Fruit fly (Drosophila melanogaster) whole organism, embryonic: ENCODE measurements around the gene CG32971.

Source experiments
- Aef1 ChIP-seq: fragments of 200-800 bp; sonication (Bioruptor generic); IDR thresholded peaks from 3 replicates; pipeline ENCODE4 v1.3.6; 2022; ENCODE audit warnings: missing biosample characterization, missing genetic modification characterization
- Atf-2 ChIP-seq: fragments of 200-800 bp; sonication (Bioruptor generic); optimal IDR thresholded peaks from 2 replicates; lab custom pipeline; 2016; ENCODE audit warnings: missing biosample characterization, missing genetic modification characterization
- CG1024 ChIP-seq: fragments of 200-800 bp; sonication (Bioruptor generic); IDR thresholded peaks from 2 replicates; pipeline ENCODE4 v1.3.6; 2022; ENCODE audit warnings: missing biosample characterization, missing genetic modification characterization
- CG10431 ChIP-seq: fragments of 200-800 bp; sonication (Bioruptor generic); optimal IDR thresholded peaks from 3 replicates; lab custom pipeline; 2018; ENCODE audit warnings: missing biosample characterization, mild to moderate bottlenecking, missing genetic modification characterization
- CG11456 ChIP-seq: fragments of 200-800 bp; sonication (Bioruptor generic); IDR thresholded peaks from 3 replicates; pipeline ENCODE4 v1.3.6; 2022; ENCODE audit warnings: missing biosample characterization, missing genetic modification characterization
- CG11560 ChIP-seq: fragments of 200-800 bp; sonication (Bioruptor generic); IDR thresholded peaks from 3 replicates; pipeline ENCODE4 v1.3.6; 2022; ENCODE audit warnings: missing biosample characterization, missing genetic modification characterization
- CG12744 ChIP-seq: fragments of 200-800 bp; sonication (Bioruptor generic); optimal IDR thresholded peaks from 2 replicates; lab custom pipeline; 2016; ENCODE audit warnings: missing biosample characterization, missing genetic modification characterization
- CG13287 ChIP-seq: fragments of 200-800 bp; sonication (Bioruptor generic); IDR thresholded peaks from 2 replicates; pipeline ENCODE4 v1.3.6; 2022; ENCODE audit warnings: missing biosample characterization, missing genetic modification characterization; ENCODE audit not compliant: partially characterized antibody
- CG13894 ChIP-seq: fragments of 200-800 bp; sonication (Bioruptor generic); optimal IDR thresholded peaks from 3 replicates; lab custom pipeline; 2018; ENCODE audit warnings: missing biosample characterization, mild to moderate bottlenecking, missing genetic modification characterization, moderate library complexity
- CG17186 ChIP-seq: fragments of 200-800 bp; sonication (Bioruptor generic); optimal IDR thresholded peaks from 3 replicates; lab custom pipeline; 2017; ENCODE audit warnings: missing biosample characterization, missing genetic modification reagents, missing genetic modification characterization
- CG17359 ChIP-seq: fragments of 200-800 bp; sonication (Bioruptor generic); optimal IDR thresholded peaks from 3 replicates; lab custom pipeline; 2018; ENCODE audit warnings: missing biosample characterization, mild to moderate bottlenecking, missing genetic modification characterization, moderate library complexity
- CG33213 ChIP-seq: fragments of 200-800 bp; sonication (Bioruptor generic); optimal IDR thresholded peaks from 3 replicates; lab custom pipeline; 2016; ENCODE audit warnings: missing biosample characterization, missing genetic modification characterization
- CG5245 ChIP-seq: fragments of 200-800 bp; sonication (Bioruptor generic); optimal IDR thresholded peaks from 3 replicates; lab custom pipeline; 2016; ENCODE audit warnings: missing biosample characterization, missing genetic modification characterization
- CG7556 ChIP-seq: fragments of 200-800 bp; sonication (Bioruptor generic); optimal IDR thresholded peaks from 2 replicates; lab custom pipeline; 2017; ENCODE audit warnings: missing biosample characterization, mild to moderate bottlenecking, missing genetic modification characterization
- CG8924 ChIP-seq: fragments of 200-800 bp; optimal IDR thresholded peaks from 3 replicates; lab custom pipeline; 2019; ENCODE audit warnings: missing biosample characterization, mild to moderate bottlenecking, missing genetic modification characterization, moderate library complexity
- CrebB ChIP-seq: fragments of 200-800 bp; sonication (Bioruptor generic); optimal IDR thresholded peaks from 3 replicates; lab custom pipeline; 2018; ENCODE audit warnings: missing biosample characterization, mild to moderate bottlenecking, missing genetic modification characterization
- Dip3 ChIP-seq: fragments of 200-800 bp; sonication (Bioruptor generic); optimal IDR thresholded peaks from 3 replicates; lab custom pipeline; 2016; ENCODE audit warnings: missing biosample characterization, missing genetic modification characterization
- E2f1 ChIP-seq: fragments of 200-800 bp; sonication (Bioruptor generic); IDR thresholded peaks from 2 replicates; pipeline ENCODE4 v1.3.6; 2022; ENCODE audit warnings: missing biosample characterization, missing genetic modification characterization
- Elba2 ChIP-seq: fragments of 200-800 bp; sonication (Bioruptor generic); optimal IDR thresholded peaks from 3 replicates; lab custom pipeline; 2016; ENCODE audit warnings: missing biosample characterization, missing genetic modification characterization
- Jarid2 ChIP-seq: fragments of 200-800 bp; sonication (Bioruptor generic); optimal IDR thresholded peaks from 3 replicates; lab custom pipeline; 2017; ENCODE audit warnings: mild to moderate bottlenecking, missing biosample characterization, missing genetic modification reagents, missing genetic modification characterization
- Lim3 ChIP-seq: fragments of 200-800 bp; sonication (Bioruptor generic); IDR thresholded peaks from 2 replicates; pipeline ENCODE4 v1.3.6; 2022; ENCODE audit warnings: missing biosample characterization, missing genetic modification characterization
- MESR4 ChIP-seq: fragments of 200-800 bp; sonication (Bioruptor generic); optimal IDR thresholded peaks from 2 replicates; lab custom pipeline; 2018; ENCODE audit warnings: missing biosample characterization, mild to moderate bottlenecking, missing genetic modification characterization, moderate library complexity
- Med ChIP-seq: fragments of 200-800 bp; sonication (Bioruptor generic); peaks from one replicate; lab custom pipeline; 2016; ENCODE audit warnings: missing biosample characterization, missing genetic modification characterization, mild to moderate bottlenecking, inconsistent platforms, moderate library complexity
- Meics ChIP-seq: fragments of 200-800 bp; sonication (Bioruptor generic); optimal IDR thresholded peaks from 2 replicates; lab custom pipeline; 2017; ENCODE audit warnings: missing biosample characterization, mild to moderate bottlenecking, missing genetic modification characterization
- Sin3A ChIP-seq: fragments of >200 bp; optimal IDR thresholded peaks from 2 replicates; lab custom pipeline; 2018
- al ChIP-seq: fragments of 200-800 bp; sonication (Bioruptor generic); IDR thresholded peaks from 2 replicates; pipeline ENCODE4 v1.3.6; 2022; ENCODE audit warnings: missing biosample characterization, missing genetic modification characterization
- chn ChIP-seq: fragments of 200-800 bp; sonication (Bioruptor generic); optimal IDR thresholded peaks from 2 replicates; lab custom pipeline; 2016; ENCODE audit warnings: missing biosample characterization, missing genetic modification characterization
- croc ChIP-seq: fragments of 200-800 bp; sonication (Bioruptor generic); conservative IDR thresholded peaks from 3 replicates; pipeline ENCODE4 v1.3.6; 2022; ENCODE audit warnings: missing biosample characterization, missing genetic modification characterization
- crp ChIP-seq, 2 experiments: fragments of 200-800 bp; sonication (Bioruptor generic); optimal IDR thresholded peaks; 2 replicates in 1 of 2; 3 replicates in 1 of 2; lab custom pipeline; 2017; ENCODE audit warnings: missing biosample characterization in 2 of 2, missing genetic modification characterization in 2 of 2, mild to moderate bottlenecking in 1 of 2, moderate library complexity in 1 of 2
- dati ChIP-seq: fragments of 200-800 bp; sonication (Bioruptor generic); IDR thresholded peaks from 2 replicates; pipeline ENCODE4 v1.3.6; 2022; ENCODE audit warnings: missing biosample characterization, missing genetic modification characterization
- gcm ChIP-seq: fragments of 200-800 bp; sonication (Bioruptor generic); optimal IDR thresholded peaks from 2 replicates; lab custom pipeline; 2019; ENCODE audit warnings: missing biosample characterization, mild to moderate bottlenecking, missing genetic modification characterization, moderate library complexity
- gem ChIP-seq: fragments of 200-800 bp; sonication (Bioruptor generic); optimal IDR thresholded peaks from 2 replicates; lab custom pipeline; 2019; ENCODE audit warnings: missing biosample characterization, mild to moderate bottlenecking, missing genetic modification characterization, moderate library complexity
- gsb ChIP-seq: fragments of 200-800 bp; sonication (Bioruptor generic); IDR thresholded peaks from 2 replicates; pipeline ENCODE4 v1.3.6; 2022; ENCODE audit warnings: missing biosample characterization, missing genetic modification characterization
- insv ChIP-seq, 2 experiments: fragments of 200-800 bp; sonication (Bioruptor generic); optimal IDR thresholded peaks; 3 replicates each; lab custom pipeline; 2016 to 2018; ENCODE audit warnings: missing biosample characterization in 2 of 2, missing genetic modification characterization in 2 of 2
- jigr1 ChIP-seq: fragments of 200-800 bp; sonication (Bioruptor generic); IDR thresholded peaks from 3 replicates; pipeline ENCODE4 v1.3.6; 2022; ENCODE audit warnings: missing biosample characterization, missing genetic modification characterization
- lab ChIP-seq: fragments of 200-800 bp; sonication (Bioruptor generic); optimal IDR thresholded peaks from 3 replicates; lab custom pipeline; 2017; ENCODE audit warnings: missing biosample characterization, missing genetic modification characterization, mild to moderate bottlenecking, moderate library complexity, missing genetic modification reagents
- nerfin-2 ChIP-seq: fragments of 200-800 bp; sonication (Bioruptor generic); IDR thresholded peaks from 2 replicates; pipeline ENCODE4 v1.3.6; 2022; ENCODE audit warnings: missing biosample characterization, missing genetic modification characterization; ENCODE audit not compliant: partially characterized antibody
- pum ChIP-seq: fragments of 200-800 bp; sonication (Bioruptor generic); optimal IDR thresholded peaks from 2 replicates; lab custom pipeline; 2016; ENCODE audit warnings: missing biosample characterization, missing genetic modification characterization
- tna ChIP-seq: fragments of 200-800 bp; sonication (Bioruptor generic); IDR thresholded peaks from 2 replicates; pipeline ENCODE4 v1.3.6; 2022; ENCODE audit warnings: missing biosample characterization, missing genetic modification characterization; ENCODE audit not compliant: partially characterized antibody
- ttk ChIP-seq: fragments of 200-800 bp; sonication (Bioruptor generic); IDR thresholded peaks from 2 replicates; pipeline ENCODE4 v2.1.2; 2022; ENCODE audit warnings: missing biosample characterization, missing genetic modification characterization
- vfl ChIP-seq: fragments of 200-800 bp; sonication (Bioruptor generic); optimal IDR thresholded peaks from 2 replicates; lab custom pipeline; 2016; ENCODE audit warnings: missing biosample characterization, missing genetic modification characterization
- vvl ChIP-seq: fragments of 200-800 bp; sonication (Bioruptor generic); IDR thresholded peaks from 2 replicates; pipeline ENCODE4 v1.3.6; 2022; ENCODE audit warnings: missing biosample characterization, missing genetic modification characterization
- z ChIP-seq: fragments of 200-800 bp; sonication (Bioruptor generic); IDR thresholded peaks from 3 replicates; pipeline ENCODE4 v1.3.6; 2022; ENCODE audit warnings: missing biosample characterization, missing genetic modification characterization

The CG32971 gene

DNA sequence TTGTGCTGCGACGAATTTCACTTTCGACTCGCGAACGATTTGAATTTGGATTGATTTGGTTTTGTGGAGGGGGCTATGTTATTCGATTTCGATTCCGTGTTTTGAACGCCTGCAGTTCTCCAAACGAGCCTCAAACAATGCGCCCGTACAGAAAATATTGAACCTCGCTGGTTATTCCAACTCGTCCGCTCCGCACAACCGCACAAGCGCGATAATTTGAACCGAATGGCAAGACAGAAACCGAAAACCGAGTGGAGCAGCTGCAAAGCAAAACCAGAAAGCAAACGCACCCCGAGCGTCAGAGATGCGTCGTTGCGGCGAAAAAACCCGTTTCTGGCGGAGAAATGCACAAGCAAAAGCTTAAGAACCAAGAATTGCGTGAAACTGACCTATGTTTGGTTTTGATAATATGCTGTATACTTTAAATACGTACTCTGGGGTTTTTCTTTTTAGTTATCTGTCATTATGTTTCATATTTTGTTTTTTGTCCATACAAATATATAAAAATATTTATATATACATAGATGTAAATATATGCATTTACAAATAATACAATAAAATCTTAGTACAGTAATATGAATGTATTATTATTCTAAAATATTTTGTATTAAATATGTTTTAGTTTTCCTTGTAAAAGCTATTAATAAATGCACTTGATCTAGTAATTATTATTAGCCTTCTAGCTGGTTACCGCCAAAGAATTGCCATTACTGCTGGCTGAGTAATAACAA is 40.6 kb upstream of the CG32971 start, which contains the start of gene Dyrk2 (continued):
- TF ChIP-seq tna (GFP tag; lab: Robert Waterston, UW): peak; percentile 56; the same call in 1 of the 2 replicates
- peak; percentile 60 for TF ChIP-seq lab
- TF ChIP-seq vfl (GFP tag; lab: Kevin White, UChicago): no peak
- TF ChIP-seq CG17186 (GFP tag; lab: Kevin White, UChicago): peak; percentile 9
- TF ChIP-seq ttk (GFP tag; lab: Robert Waterston, UW): 0 out of 2 replicates have a peak, but pooled peaks have one; percentile 9
- peak; percentile 65 for TF ChIP-seq Meics (GFP tag; lab: Kevin White, UChicago)
- no peak for TF ChIP-seq dati
- no peak for TF ChIP-seq Atf-2 (GFP tag; lab: Kevin White, UChicago)
- no peak for TF ChIP-seq Sin3A (lab: Kevin White, UChicago)
- TF ChIP-seq CG1024 (GFP tag; lab: Robert Waterston, UW): peak; percentile 47; the same call in 1 of the 2 replicates
- TF ChIP-seq CG10431 (GFP tag; lab: Kevin White, UChicago): peak; percentile 32
- TF ChIP-seq gsb: no peak
- TF ChIP-seq insv (GFP tag; optimal IDR thresholded peaks at IDR 0.05; lab: Kevin White, UChicago): no peak
- peak; percentile 30 for TF ChIP-seq CrebB (tag; lab: Kevin White, UChicago)
- peak; percentile 19 for TF ChIP-seq CG33213
- TF ChIP-seq chn (GFP tag; lab: Kevin White, UChicago): no peak
- peak; percentile 75 for TF ChIP-seq vvl (GFP tag; lab: Robert Waterston, UW)
- peak; percentile 8 for TF ChIP-seq MESR4
- TF ChIP-seq Dip3 (GFP tag; lab: Kevin White, UChicago): no peak
- TF ChIP-seq CG13894 (tag; lab: Kevin White, UChicago): peak; percentile 44
- no peak for TF ChIP-seq Elba2 (GFP tag; lab: Kevin White, UChicago)
- TF ChIP-seq CG12744: no peak
- no peak for TF ChIP-seq jigr1 (GFP tag; lab: Robert Waterston, UW)
- no peak for TF ChIP-seq croc
- TF ChIP-seq Jarid2 (GFP tag; lab: Kevin White, UChicago): peak; percentile 99
- TF ChIP-seq pum (GFP tag; lab: Kevin White, UChicago): no peak
- TF ChIP-seq nerfin-2 (GFP tag; lab: Robert Waterston, UW): peak; percentile 35; the same call in 1 of the 2 replicates
- peak; percentile 52 for TF ChIP-seq CG8924
- peak; percentile 47; the same call in 1 of the 2 replicates for TF ChIP-seq CG13287 (GFP tag; lab: Robert Waterston, UW)
- peak; percentile 96 for TF ChIP-seq Med (GFP tag; lab: Kevin White, UChicago)
- TF ChIP-seq crp (GFP tag; optimal IDR thresholded peaks at IDR 0.05; lab: Kevin White, UChicago): peak in 1 of 2 experiments; percentile 17
- peak; percentile 30; the same call in 1 of the 2 replicates for TF ChIP-seq E2f1 (GFP tag; lab: Robert Waterston, UW)
- peak; percentile 42 for TF ChIP-seq CG17359 (tag; lab: Kevin White, UChicago)
- TF ChIP-seq CG11560 (tag; lab: Robert Waterston, UW): no peak
- TF ChIP-seq al (GFP tag; lab: Robert Waterston, UW): no peak
- peak; percentile 5 for TF ChIP-seq CG5245 (GFP tag; lab: Kevin White, UChicago)
- peak; percentile 69 for TF ChIP-seq gem
- TF ChIP-seq Aef1 (GFP tag; lab: Robert Waterston, UW): no peak
- no peak for TF ChIP-seq Lim3 (GFP tag; lab: Robert Waterston, UW)
- TF ChIP-seq gcm (GFP tag; lab: Kevin White, UChicago): peak; percentile 59
- no peak for TF ChIP-seq CG11456
- peak; percentile 81 for TF ChIP-seq z (GFP tag; lab: Robert Waterston, UW)
- peak; percentile 67 for TF ChIP-seq CG7556 (GFP tag; lab: Kevin White, UChicago)
